Worm (Caenorhabditis elegans): ENCODE measurements around the gene F40F12.3.

F40F12.3 gene

DNA sequence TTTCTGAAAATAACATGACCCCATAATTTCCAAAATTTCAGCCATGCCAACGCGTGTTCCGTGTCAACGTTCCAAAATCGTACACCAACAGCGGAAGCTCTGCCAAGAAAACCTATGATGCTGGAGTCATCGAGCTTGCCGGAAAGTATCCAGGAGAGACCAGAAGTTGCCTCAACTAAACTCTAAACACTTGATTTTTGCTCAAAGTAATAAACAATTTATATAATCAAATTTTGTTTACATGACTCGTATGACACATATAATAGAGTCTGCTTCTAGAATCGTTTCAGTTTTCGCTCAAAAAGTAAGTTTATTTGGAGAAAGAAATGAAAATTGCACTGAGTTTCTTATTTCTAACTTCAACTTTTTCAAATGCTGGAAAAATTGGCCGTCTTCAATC, 8.1 kb upstream of the F40F12.3 start, which contains the start of gene ttr-1:
Gene ttr-1, plus strand, starts transcription at position 301 of the 400 bp plus-strand sequence.
- TF ChIP-seq blmp-1 (tag; optimal IDR thresholded peaks at IDR 0.05) (no peak), snpc-4 (tag; optimal IDR thresholded peaks at IDR 0.05) (no peak), nhr-237 (tag; optimal IDR thresholded peaks at IDR 0.05) (no peak), unc-62 (GFP tag; optimal IDR thresholded peaks at IDR 0.05) (no peak), lsy-2 (tag; optimal IDR thresholded peaks at IDR 0.05) (no peak), ztf-11 (tag; optimal IDR thresholded peaks at IDR 0.05) (no peak), zip-8 (tag; optimal IDR thresholded peaks at IDR 0.05) (no peak), sem-2 (GFP tag; optimal IDR thresholded peaks at IDR 0.05) (no peak), nhr-76 (tag; optimal IDR thresholded peaks at IDR 0.05) (no peak), mep-1 (tag; optimal IDR thresholded peaks at IDR 0.05) (no peak)

DNA sequence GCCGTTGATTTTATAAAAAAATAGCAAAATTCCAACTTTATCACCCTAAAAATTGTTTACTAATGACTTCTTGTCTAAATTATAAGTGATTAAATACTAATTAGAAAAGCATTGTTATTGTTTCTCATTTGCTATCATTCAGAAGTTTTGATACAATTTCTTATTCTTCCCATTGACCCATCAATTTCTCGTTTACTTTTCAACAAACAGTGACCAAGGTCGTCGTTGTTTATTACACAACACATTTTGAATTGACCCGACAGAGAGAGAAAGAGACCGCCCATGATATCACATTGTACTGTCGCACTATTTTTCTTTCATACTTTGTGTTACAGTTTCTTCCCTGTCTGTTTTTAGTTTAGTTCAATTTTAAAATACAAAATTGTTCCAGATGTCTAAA, 6.7 kb upstream of the F40F12.3 start, which contains the start of gene ttr-2:
Gene ttr-2, plus strand, starts transcription at position 392 of the 400 bp plus-strand sequence.
- TF ChIP-seq tbx-8 (GFP tag; optimal IDR thresholded peaks at IDR 0.05) (no peak), mab-5 (tag; optimal IDR thresholded peaks at IDR 0.05) (no peak), unc-120 (tag; optimal IDR thresholded peaks at IDR 0.05; ENCODE audit: poor library complexity, severe bottlenecking) (no peak), snpc-4 (tag; optimal IDR thresholded peaks at IDR 0.05) (no peak), sptf-1 (tag; optimal IDR thresholded peaks at IDR 0.05) (no peak), mep-1 (tag; optimal IDR thresholded peaks at IDR 0.05) (no peak), bed-3 (GFP tag; optimal IDR thresholded peaks at IDR 0.05) (no peak)

DNA sequence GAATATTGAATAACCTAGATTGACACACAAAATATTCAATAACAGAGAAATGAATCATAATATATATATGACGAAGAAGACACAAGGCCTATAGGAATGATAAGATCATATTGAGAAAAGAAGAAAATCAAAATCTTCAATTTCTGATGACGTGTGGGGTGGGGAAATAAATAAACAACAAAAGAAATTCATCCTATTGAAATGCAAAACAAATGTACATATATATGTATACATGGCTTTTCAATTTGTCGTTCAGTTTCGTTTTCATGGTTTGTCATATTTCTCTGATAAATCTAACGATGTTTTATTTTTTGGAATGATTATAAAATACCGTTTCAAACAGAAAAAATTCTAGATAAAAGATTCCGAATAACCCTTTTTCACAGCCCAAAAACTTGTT, 6.0 kb upstream of the F40F12.3 start, which contains the start of gene ttr-3:
Gene ttr-3, minus strand, starts transcription at position 101 of the 400 bp plus-strand sequence.
- TF ChIP-seq lsy-2 (tag; optimal IDR thresholded peaks at IDR 0.05), result no peak
- no peak for TF ChIP-seq flh-1 (GFP tag; optimal IDR thresholded peaks at IDR 0.05)
- no peak for TF ChIP-seq pha-4 (tag; optimal IDR thresholded peaks at IDR 0.05)
- TF ChIP-seq nhr-237 (tag; optimal IDR thresholded peaks at IDR 0.05), result no peak
- TF ChIP-seq elt-1 (tag; optimal IDR thresholded peaks at IDR 0.05; ENCODE audit: borderline replicate concordance, insufficient read depth), result no peak
- no peak for TF ChIP-seq nhr-12 (tag; optimal IDR thresholded peaks at IDR 0.05)
- TF ChIP-seq blmp-1 (tag; optimal IDR thresholded peaks at IDR 0.05), result no peak
- TF ChIP-seq bed-3 (GFP tag; optimal IDR thresholded peaks at IDR 0.05), result no peak
- TF ChIP-seq nhr-28 (tag; optimal IDR thresholded peaks at IDR 0.05), result no peak
- TF ChIP-seq mls-2 (tag; optimal IDR thresholded peaks at IDR 0.05), result no peak
- no peak for TF ChIP-seq nhr-2 (tag; optimal IDR thresholded peaks at IDR 0.05)
- no peak for TF ChIP-seq mab-5 (tag; optimal IDR thresholded peaks at IDR 0.05)
- TF ChIP-seq lin-32 (GFP tag; optimal IDR thresholded peaks at IDR 0.05), result no peak
- TF ChIP-seq hlh-1 (tag; optimal IDR thresholded peaks at IDR 0.05), result no peak
- no peak for TF ChIP-seq cnd-1 (tag; optimal IDR thresholded peaks at IDR 0.05)

DNA sequence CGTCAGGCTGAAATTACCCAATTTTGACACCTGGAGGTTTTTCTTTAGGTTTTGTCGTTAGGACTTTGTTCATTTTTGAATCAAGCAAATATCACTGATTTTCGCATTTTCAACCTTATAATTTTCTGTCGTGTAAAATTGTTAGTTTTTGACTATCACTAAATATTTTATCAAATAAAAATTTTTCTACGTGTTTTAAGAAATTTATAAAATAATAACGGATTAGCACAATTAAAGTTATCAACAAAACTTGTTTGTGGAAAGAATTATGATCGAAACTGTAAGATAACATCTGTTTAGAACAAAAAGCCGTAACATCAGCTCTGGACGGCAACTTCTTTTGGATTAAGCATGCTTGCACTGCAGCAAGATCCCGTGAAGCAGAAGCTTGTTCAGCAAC, 2.2 kb upstream of the F40F12.3 start, which contains the start of gene cbp-2:
Gene cbp-2, plus strand, starts transcription at position 301 of the 400 bp plus-strand sequence.
- TF ChIP-seq elt-1 (tag; optimal IDR thresholded peaks at IDR 0.05; ENCODE audit: borderline replicate concordance, insufficient read depth) (no peak), ceh-43 (GFP tag; optimal IDR thresholded peaks at IDR 0.05) (no peak), unc-120 (tag; optimal IDR thresholded peaks at IDR 0.05; ENCODE audit: poor library complexity, severe bottlenecking) (no peak), nhr-28 (tag; optimal IDR thresholded peaks at IDR 0.05) (no peak), lin-13 (tag; optimal IDR thresholded peaks at IDR 0.05) (no peak), nhr-12 (tag; optimal IDR thresholded peaks at IDR 0.05) (no peak), lin-32 (GFP tag; optimal IDR thresholded peaks at IDR 0.05) (no peak), unc-62 (GFP tag; optimal IDR thresholded peaks at IDR 0.05) (no peak), ham-2 (GFP tag; optimal IDR thresholded peaks at IDR 0.05) (no peak), blmp-1 (tag; optimal IDR thresholded peaks at IDR 0.05) (no peak), elt-3 (tag; optimal IDR thresholded peaks at IDR 0.05) (no peak), mls-2 (tag; optimal IDR thresholded peaks at IDR 0.05) (no peak), pha-4 (tag; optimal IDR thresholded peaks at IDR 0.05) (no peak), mep-1 (tag; optimal IDR thresholded peaks at IDR 0.05) (no peak), nhr-2 (tag; optimal IDR thresholded peaks at IDR 0.05) (no peak)

DNA sequence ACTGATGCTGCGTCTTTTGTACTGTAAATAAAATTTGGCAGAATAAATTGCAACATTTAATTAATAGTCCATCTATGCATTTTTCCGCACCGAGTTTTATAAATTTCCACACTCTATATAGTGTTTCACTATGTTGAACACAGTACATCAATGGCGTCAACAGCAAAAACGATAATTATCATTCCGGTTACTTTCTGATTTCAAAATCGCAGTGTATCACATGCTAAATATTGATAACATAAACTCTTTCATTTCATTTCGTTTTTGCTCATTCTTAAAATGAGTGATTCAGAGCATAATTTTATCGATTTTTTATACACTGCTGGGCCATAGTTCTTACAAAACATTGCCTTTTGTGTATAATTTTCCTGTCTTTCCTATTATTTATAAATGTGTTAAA, 1.6 kb upstream of the F40F12.3 start:
- TF ChIP-seq elt-3 (tag; optimal IDR thresholded peaks at IDR 0.05) (no peak), mab-5 (tag; optimal IDR thresholded peaks at IDR 0.05) (no peak), nhr-28 (tag; optimal IDR thresholded peaks at IDR 0.05) (no peak), mep-1 (tag; optimal IDR thresholded peaks at IDR 0.05) (no peak), nhr-2 (tag; optimal IDR thresholded peaks at IDR 0.05) (no peak), ceh-39 (tag; optimal IDR thresholded peaks at IDR 0.05) (no peak), pha-4 (tag; optimal IDR thresholded peaks at IDR 0.05) (no peak), unc-120 (tag; optimal IDR thresholded peaks at IDR 0.05; ENCODE audit: poor library complexity, severe bottlenecking) (no peak), sptf-1 (tag; optimal IDR thresholded peaks at IDR 0.05) (no peak), blmp-1 (tag; optimal IDR thresholded peaks at IDR 0.05) (no peak), sem-2 (GFP tag; optimal IDR thresholded peaks at IDR 0.05) (no peak), ham-2 (GFP tag; optimal IDR thresholded peaks at IDR 0.05) (no peak), elt-1 (tag; optimal IDR thresholded peaks at IDR 0.05; ENCODE audit: borderline replicate concordance, insufficient read depth) (no peak), lin-13 (tag; optimal IDR thresholded peaks at IDR 0.05) (no peak)

Measured in whole organism, mixed stage, embryonic.